Fruit fly (Drosophila melanogaster): ENCODE results near the gene ATPsynO.

ATPsynO gene

DNA sequence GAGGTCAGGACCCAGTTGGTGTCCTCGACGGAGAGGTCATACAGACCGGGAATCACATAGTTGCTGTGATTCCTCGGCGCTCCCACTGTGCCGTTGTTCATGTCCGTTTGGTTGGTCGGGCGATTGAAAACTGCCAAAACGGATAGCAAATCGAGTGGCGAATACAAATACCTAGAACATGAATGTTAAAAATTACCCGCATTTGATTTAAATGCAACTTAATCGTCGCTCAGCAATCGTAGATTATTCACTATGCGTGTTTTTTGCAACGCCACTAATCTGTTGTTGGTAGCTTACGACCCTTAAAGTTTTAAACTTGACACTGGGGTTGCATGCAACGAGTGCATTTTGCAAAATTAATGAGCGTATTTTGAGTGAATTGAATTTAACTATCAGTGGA is 16.4 kb upstream of the ATPsynO start, which contains the start of gene Amt:
TSS of gene Amt (minus strand) at position 101 of the 400 bp plus-strand sequence.
- TF ChIP-seq psq (optimal IDR thresholded peaks at IDR 0.05) (no peak), Sin3A (optimal IDR thresholded peaks at IDR 0.05) (no peak), h (optimal IDR thresholded peaks at IDR 0.05) (no peak), Myc (optimal IDR thresholded peaks at IDR 0.05) (no peak), insv (optimal IDR thresholded peaks at IDR 0.05) (no peak), ttk (optimal IDR thresholded peaks at IDR 0.05) (no peak)

DNA sequence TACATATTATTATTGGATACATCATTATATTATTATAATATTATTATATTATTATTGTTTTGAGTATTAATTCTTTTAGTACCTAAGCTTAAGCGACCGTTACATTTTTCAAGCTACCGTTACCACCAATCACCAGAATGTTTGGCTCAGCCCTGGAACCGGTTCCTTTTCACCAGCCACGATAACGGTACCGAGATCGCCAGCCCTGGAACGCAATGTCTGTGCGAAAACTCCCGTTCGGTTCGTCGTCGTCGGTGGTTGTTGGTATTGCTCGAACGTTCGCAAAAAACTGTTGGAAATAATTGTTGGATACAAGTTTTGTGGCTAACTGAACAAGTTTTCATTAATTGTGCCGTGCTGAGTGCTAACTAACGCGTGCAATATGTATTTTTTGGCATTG is 15.7 kb upstream of the ATPsynO start, which contains the start of gene CG42404:
TSS of gene CG42404 (plus strand) at position 360 of the 400 bp plus-strand sequence.
- TF ChIP-seq ttk (optimal IDR thresholded peaks at IDR 0.05) (no peak), psq (optimal IDR thresholded peaks at IDR 0.05) (no peak), Myc (optimal IDR thresholded peaks at IDR 0.05) (no peak), h (optimal IDR thresholded peaks at IDR 0.05) (no peak), Sin3A (optimal IDR thresholded peaks at IDR 0.05) (no peak), insv (optimal IDR thresholded peaks at IDR 0.05) (no peak)

DNA sequence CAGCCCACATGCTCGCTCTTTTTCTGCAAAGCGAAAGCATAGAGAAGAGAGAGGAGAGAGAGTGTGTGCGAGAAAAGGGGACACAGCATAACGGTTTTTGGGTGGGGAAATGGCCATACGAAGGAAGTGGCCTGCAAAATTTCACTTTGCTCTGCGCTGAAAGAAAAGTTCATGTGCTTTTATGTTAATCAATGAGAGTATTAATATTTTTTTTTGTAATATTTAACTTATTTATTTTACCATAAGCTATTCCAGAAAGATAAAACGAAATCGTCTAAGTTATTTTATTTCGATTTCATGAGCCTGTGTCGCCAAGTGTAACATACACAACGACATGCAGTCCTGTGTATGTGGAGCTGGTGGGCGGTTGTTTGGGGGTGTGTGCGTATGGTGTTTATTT is 14.9 kb upstream of the ATPsynO start:
- TF ChIP-seq psq (optimal IDR thresholded peaks at IDR 0.05) (no peak), ttk (optimal IDR thresholded peaks at IDR 0.05) (no peak)

dm6 chr3R:15262710-15263672 is 2.4 kb upstream of the ATPsynO start, which contains the start of the genes eIF2gamma and Set:
Gene eIF2gamma (minus strand): TSS chr3R:15263458.
Gene Set (plus strand): TSS chr3R:15263552.
- TF ChIP-seq Myc (optimal IDR thresholded peaks at IDR 0.05): no peak
- TF ChIP-seq ttk (optimal IDR thresholded peaks at IDR 0.05): no peak
- TF ChIP-seq Sin3A (optimal IDR thresholded peaks at IDR 0.05): no peak
- no peak for TF ChIP-seq h (optimal IDR thresholded peaks at IDR 0.05)
- TF ChIP-seq insv (optimal IDR thresholded peaks at IDR 0.05): no peak

DNA sequence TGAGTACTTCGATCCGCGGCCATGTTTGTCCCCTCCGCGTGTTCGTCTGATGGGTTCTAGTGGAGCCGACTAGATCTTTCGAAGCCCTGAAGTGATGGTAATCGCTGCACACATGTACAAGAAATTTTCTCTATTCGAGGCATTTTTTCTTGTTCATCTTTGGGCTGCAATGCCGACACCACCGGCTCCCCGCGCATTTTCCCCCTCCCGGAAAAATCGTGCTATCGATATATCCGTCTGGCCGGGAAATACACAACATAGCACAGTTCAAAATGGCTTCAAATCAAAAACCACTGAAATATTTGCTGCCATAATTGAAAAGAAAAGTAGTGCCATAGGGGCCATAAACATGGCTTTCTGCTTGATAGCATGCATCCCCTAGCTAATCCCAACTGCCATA is 1.4 kb upstream of the ATPsynO start:
- TF ChIP-seq insv (optimal IDR thresholded peaks at IDR 0.05) (no peak), psq (optimal IDR thresholded peaks at IDR 0.05) (no peak), Myc (optimal IDR thresholded peaks at IDR 0.05) (no peak), h (optimal IDR thresholded peaks at IDR 0.05) (no peak), ttk (optimal IDR thresholded peaks at IDR 0.05) (no peak), Sin3A (optimal IDR thresholded peaks at IDR 0.05) (no peak)

- TF ChIP-seq ttk (optimal IDR thresholded peaks at IDR 0.05) (no peak), h (optimal IDR thresholded peaks at IDR 0.05) (no peak), Myc (optimal IDR thresholded peaks at IDR 0.05) (no peak), psq (optimal IDR thresholded peaks at IDR 0.05) (no peak), insv (optimal IDR thresholded peaks at IDR 0.05) (no peak), Sin3A (optimal IDR thresholded peaks at IDR 0.05) (no peak)
Observed at dm6 chr3R:15268426-15268825, 3.0 kb downstream of the ATPsynO start, which contains the start of the genes CG14864 and Zip88E. Gene CG14864 (minus strand): TSS chr3R:15268538. Gene Zip88E (plus strand): TSS chr3R:15268662.

dm6 chr3R:15268856-15269255 is 3.5 kb downstream of the ATPsynO start:
- TF ChIP-seq Myc (optimal IDR thresholded peaks at IDR 0.05) (no peak), h (optimal IDR thresholded peaks at IDR 0.05) (no peak), psq (optimal IDR thresholded peaks at IDR 0.05) (no peak), insv (optimal IDR thresholded peaks at IDR 0.05) (no peak), Sin3A (optimal IDR thresholded peaks at IDR 0.05) (no peak), ttk (optimal IDR thresholded peaks at IDR 0.05) (no peak)

dm6 chr3R:15275158-15275623 is 9.8 kb downstream of the ATPsynO start, which contains the start of the genes Cp190 and CG4338:
Gene Cp190 (minus strand): TSS chr3R:15275241.
Gene CG4338 (plus strand): TSS chr3R:15275522.
- TF ChIP-seq h (optimal IDR thresholded peaks at IDR 0.05) (no peak), psq (optimal IDR thresholded peaks at IDR 0.05) (no peak), ttk (optimal IDR thresholded peaks at IDR 0.05) (no peak), insv (optimal IDR thresholded peaks at IDR 0.05) (no peak), Sin3A (optimal IDR thresholded peaks at IDR 0.05) (no peak), Myc (optimal IDR thresholded peaks at IDR 0.05) (no peak)

DNA sequence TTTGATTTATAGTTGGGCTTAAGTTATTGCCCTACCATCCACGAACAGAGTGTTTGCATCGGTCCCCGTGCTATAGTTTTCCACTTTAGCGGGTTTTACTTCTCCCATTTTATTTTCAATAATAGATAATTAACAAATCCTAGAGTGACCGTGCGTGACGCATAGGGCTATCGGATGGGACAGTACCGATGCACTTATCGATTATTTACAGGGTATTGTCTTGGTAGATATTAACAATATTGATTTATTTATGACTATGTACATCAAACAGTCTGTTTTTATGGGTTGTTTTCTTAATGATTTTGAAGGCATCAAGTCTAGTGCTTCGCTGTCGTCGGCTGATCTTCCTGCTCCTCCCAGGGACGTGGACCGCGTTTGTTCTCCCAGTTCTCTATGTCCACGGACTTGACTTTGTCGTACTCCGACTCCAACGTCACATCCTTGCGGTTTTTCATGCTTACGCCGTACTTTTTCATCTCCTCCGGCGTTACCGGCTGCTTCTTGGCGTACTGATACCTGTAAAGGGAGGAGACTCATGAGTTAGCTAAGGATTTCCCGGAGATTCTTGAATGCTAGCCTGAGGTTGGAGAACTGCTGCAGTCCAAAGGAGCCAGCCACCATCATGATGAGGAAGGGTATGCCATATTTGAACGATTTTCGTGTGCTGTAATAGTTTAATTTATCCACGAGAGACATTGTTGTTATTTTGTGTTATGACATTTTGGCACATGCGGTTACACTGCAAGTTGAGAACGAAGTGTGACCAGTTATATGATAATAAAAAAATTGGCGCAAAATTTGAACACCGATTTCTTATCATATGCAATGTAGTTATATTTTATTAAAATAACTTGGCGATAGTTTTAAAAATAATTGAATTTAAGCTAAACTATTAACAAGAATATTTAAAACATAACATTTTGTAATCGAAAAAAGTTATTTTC is 12.8 kb downstream of the ATPsynO start, which contains the start of the genes MRG15 and Tm1:
TSS of gene MRG15 (minus strand) at position 184 of the 944 bp plus-strand sequence.
TSS of gene Tm1 (plus strand) at position 295 of the 944 bp plus-strand sequence.
- TF ChIP-seq insv (optimal IDR thresholded peaks at IDR 0.05): no peak
- no peak for TF ChIP-seq Sin3A (optimal IDR thresholded peaks at IDR 0.05)
- no peak for TF ChIP-seq psq (optimal IDR thresholded peaks at IDR 0.05)
- TF ChIP-seq ttk (optimal IDR thresholded peaks at IDR 0.05): no peak
- no peak for TF ChIP-seq h (optimal IDR thresholded peaks at IDR 0.05)

DNA sequence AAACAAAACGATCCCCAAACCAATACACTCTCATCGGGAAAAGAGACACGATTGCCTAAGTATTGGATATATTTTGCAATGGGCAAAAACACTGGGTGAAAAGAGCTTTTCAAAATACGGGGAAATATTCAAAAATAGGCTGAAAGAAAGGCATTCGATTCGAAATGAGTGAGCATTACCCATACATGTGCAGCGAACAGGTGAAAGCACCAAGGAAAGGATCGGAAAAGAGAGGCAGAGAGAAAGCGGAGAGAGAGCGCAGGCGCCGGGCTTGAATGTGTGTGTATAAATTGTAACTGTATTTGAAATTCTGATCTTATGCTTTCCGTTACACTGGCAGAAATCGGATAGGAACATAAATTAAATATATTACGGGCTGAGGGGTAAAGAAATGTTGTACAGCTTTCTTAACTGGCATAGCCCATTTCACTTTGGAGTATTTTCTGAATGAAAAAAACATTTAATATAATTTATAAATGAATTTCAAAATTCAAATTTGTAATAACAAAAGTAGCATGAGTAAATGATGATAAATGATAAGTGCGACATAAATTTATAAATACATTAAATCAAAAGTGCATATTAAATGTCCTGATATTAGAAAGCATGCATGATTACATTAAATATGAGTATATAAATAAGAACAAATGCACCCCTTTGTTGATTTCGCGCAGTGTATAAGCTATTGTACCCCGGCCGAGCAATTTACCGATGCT is 15.4 kb downstream of the ATPsynO start:
- no peak for TF ChIP-seq ttk (optimal IDR thresholded peaks at IDR 0.05)
- no peak for TF ChIP-seq insv (optimal IDR thresholded peaks at IDR 0.05)
- TF ChIP-seq Myc (optimal IDR thresholded peaks at IDR 0.05): no peak
- no peak for TF ChIP-seq Sin3A (optimal IDR thresholded peaks at IDR 0.05)
- TF ChIP-seq psq (optimal IDR thresholded peaks at IDR 0.05): no peak
- no peak for TF ChIP-seq h (optimal IDR thresholded peaks at IDR 0.05)

Measured in Kc167 (cell line).